Fruit fly (Drosophila melanogaster): Measurements from ENCODE around the gene sfl.

sfl gene

dm6 chr3L:6554056-6554739 lies 58.7 kb downstream of the sfl start:
- TF ChIP-seq CG2120 (GFP tag; optimal IDR thresholded peaks at IDR 0.05) (peak; percentile 5), ken (GFP tag; IDR thresholded peaks at IDR 0.05) (0 out of 3 replicates have a peak, but pooled peaks have one; percentile 23), sens (GFP tag) (peak; percentile 65), gem (tag; optimal IDR thresholded peaks at IDR 0.05) (peak; percentile 6), nmo (GFP tag; optimal IDR thresholded peaks at IDR 0.05) (peak; percentile 6), klu (GFP tag; IDR thresholded peaks at IDR 0.05) (no peak), CG2712 (tag; optimal IDR thresholded peaks at IDR 0.05) (no peak), grau (tag; optimal IDR thresholded peaks at IDR 0.05) (peak; percentile 8), Rfx (GFP tag; IDR thresholded peaks at IDR 0.05) (no peak), CHES-1-like (GFP tag; optimal IDR thresholded peaks at IDR 0.05) (no peak), Drgx (GFP tag; IDR thresholded peaks at IDR 0.05) (no peak), CG10267 (tag; optimal IDR thresholded peaks at IDR 0.05) (no peak), knrl (GFP tag; IDR thresholded peaks at IDR 0.05; ENCODE audit: partially characterized antibody) (no peak), CG11560 (tag; IDR thresholded peaks at IDR 0.05) (no peak), CG6854 (GFP tag; optimal IDR thresholded peaks at IDR 0.05) (no peak), Sox102F (GFP tag; optimal IDR thresholded peaks at IDR 0.05) (no peak), Nf-YC (tag; optimal IDR thresholded peaks at IDR 0.05) (no peak), crol (GFP tag; IDR thresholded peaks at IDR 0.05) (no peak), Hr51 (GFP tag; optimal IDR thresholded peaks at IDR 0.05) (peak in 1 of 2 experiments; percentile 12), CG11504 (tag; optimal IDR thresholded peaks at IDR 0.05) (peak; percentile 17), vvl (GFP tag; IDR thresholded peaks at IDR 0.05) (peak; percentile 28; the same call in 1 of the 2 replicates), CG6175 (GFP tag; IDR thresholded peaks at IDR 0.05) (no peak), MTF-1 (GFP tag; optimal IDR thresholded peaks at IDR 0.05; ENCODE audit: borderline replicate concordance) (no peak), CG3065 (GFP tag; optimal IDR thresholded peaks at IDR 0.05) (no peak), Med (GFP tag) (peak; percentile 49), Ets65A (GFP tag) (peak; percentile 37), cato (GFP tag; optimal IDR thresholded peaks at IDR 0.05; ENCODE audit: borderline replicate concordance) (no peak), CG15011 (GFP tag; optimal IDR thresholded peaks at IDR 0.05) (no peak), CG7963 (GFP tag; IDR thresholded peaks at IDR 0.05; ENCODE audit: partially characterized antibody) (no peak), CG13894 (tag; optimal IDR thresholded peaks at IDR 0.05) (no peak), aop (GFP tag; IDR thresholded peaks at IDR 0.05) (no peak), oc (tag; optimal IDR thresholded peaks at IDR 0.05) (peak; percentile 68), ranshi (GFP tag; IDR thresholded peaks at IDR 0.05) (no peak), p53 (GFP tag; optimal IDR thresholded peaks at IDR 0.05) (no peak), Dip3 (GFP tag; optimal IDR thresholded peaks at IDR 0.05) (no peak), dati (GFP tag; IDR thresholded peaks at IDR 0.05) (no peak), Rx (GFP tag; IDR thresholded peaks at IDR 0.05) (no peak), fd96Cb (tag; optimal IDR thresholded peaks at IDR 0.05) (no peak), CG17361 (GFP tag; IDR thresholded peaks at IDR 0.05) (0 out of 3 replicates have a peak, but pooled peaks have one; percentile 15), CG1603 (tag; optimal IDR thresholded peaks at IDR 0.05) (peak; percentile 17)

- TF ChIP-seq Ets65A (GFP tag) (peak; percentile 21), Hey (tag; optimal IDR thresholded peaks at IDR 0.05) (peak; percentile 46), sug (tag; optimal IDR thresholded peaks at IDR 0.05) (peak; percentile 62), sd (tag; optimal IDR thresholded peaks at IDR 0.05) (peak; percentile 39), nerfin-2 (GFP tag; IDR thresholded peaks at IDR 0.05; ENCODE audit: partially characterized antibody) (no peak), CG2129 (GFP tag; IDR thresholded peaks at IDR 0.05; ENCODE audit: partially characterized antibody) (no peak), Vsx1 (GFP tag; optimal IDR thresholded peaks at IDR 0.05) (no peak), CG10267 (tag; optimal IDR thresholded peaks at IDR 0.05) (no peak), Med (GFP tag) (peak; percentile 49), grn (GFP tag; optimal IDR thresholded peaks at IDR 0.05) (peak; percentile 24), Six4 (GFP tag; optimal IDR thresholded peaks at IDR 0.05) (no peak), Hr78 (GFP tag; optimal IDR thresholded peaks at IDR 0.05) (peak in 1 of 2 experiments; percentile 5), sens (GFP tag) (peak; percentile 18), Oaz (GFP tag; IDR thresholded peaks at IDR 0.05) (0 out of 2 replicates have a peak, but pooled peaks have one; percentile 8)
These were observed 60.7 kb downstream of the sfl start for dm6 chr3L:6556221-6556620.
